Worm (Caenorhabditis elegans): ENCODE data around the gene K06H7.1.

K06H7.1 gene

ce11 chrIII:8108490-8108889 lies 9.4 kb downstream of the K06H7.1 start, which contains the start of gene C14B9.3:
Gene C14B9.3 (plus strand): TSS chrIII:8108790.
- no peak for TF ChIP-seq nhr-76 (tag; optimal IDR thresholded peaks at IDR 0.05)
- TF ChIP-seq drap-1 (GFP tag; optimal IDR thresholded peaks at IDR 0.05) = no peak
- no peak for TF ChIP-seq sem-2 (GFP tag; optimal IDR thresholded peaks at IDR 0.05)
- no peak for TF ChIP-seq hlh-1 (tag; optimal IDR thresholded peaks at IDR 0.05)
- no peak for TF ChIP-seq lin-32 (GFP tag; optimal IDR thresholded peaks at IDR 0.05)
- TF ChIP-seq nhr-28 (tag; optimal IDR thresholded peaks at IDR 0.05) = no peak
- TF ChIP-seq unc-62 (GFP tag; optimal IDR thresholded peaks at IDR 0.05) = no peak
- TF ChIP-seq lin-13 (tag; optimal IDR thresholded peaks at IDR 0.05) = no peak
- no peak for TF ChIP-seq zip-8 (tag; optimal IDR thresholded peaks at IDR 0.05)
- no peak for TF ChIP-seq unc-39 (tag; optimal IDR thresholded peaks at IDR 0.05)
- TF ChIP-seq elt-1 (tag; optimal IDR thresholded peaks at IDR 0.05; ENCODE audit: borderline replicate concordance, insufficient read depth) = no peak

ce11 chrIII:8109459-8110057 lies 10.4 kb downstream of the K06H7.1 start:
- TF ChIP-seq sem-2 (GFP tag; optimal IDR thresholded peaks at IDR 0.05) (peak; percentile 91), lin-32 (GFP tag; optimal IDR thresholded peaks at IDR 0.05) (peak; percentile 76), elt-1 (tag; optimal IDR thresholded peaks at IDR 0.05; ENCODE audit: borderline replicate concordance, insufficient read depth) (no peak), flh-1 (GFP tag; optimal IDR thresholded peaks at IDR 0.05) (peak; percentile 66), blmp-1 (tag; optimal IDR thresholded peaks at IDR 0.05) (no peak), lin-13 (tag; optimal IDR thresholded peaks at IDR 0.05) (peak; percentile 51), drap-1 (GFP tag; optimal IDR thresholded peaks at IDR 0.05) (peak; percentile 85), ces-1 (GFP tag; optimal IDR thresholded peaks at IDR 0.05) (peak; percentile 39), bed-3 (GFP tag; optimal IDR thresholded peaks at IDR 0.05) (peak; percentile 59), ceh-39 (tag; optimal IDR thresholded peaks at IDR 0.05) (no peak), unc-120 (tag; optimal IDR thresholded peaks at IDR 0.05; ENCODE audit: poor library complexity, severe bottlenecking) (peak; percentile 74), zip-8 (tag; optimal IDR thresholded peaks at IDR 0.05) (no peak), mab-5 (tag; optimal IDR thresholded peaks at IDR 0.05) (no peak), nhr-76 (tag; optimal IDR thresholded peaks at IDR 0.05) (no peak), nhr-12 (tag; optimal IDR thresholded peaks at IDR 0.05) (peak; percentile 63), ztf-11 (tag; optimal IDR thresholded peaks at IDR 0.05) (no peak), nhr-237 (tag; optimal IDR thresholded peaks at IDR 0.05) (no peak), nhr-28 (tag; optimal IDR thresholded peaks at IDR 0.05) (no peak), ceh-83 (GFP tag; optimal IDR thresholded peaks at IDR 0.05) (peak; percentile 95), snpc-4 (tag; optimal IDR thresholded peaks at IDR 0.05) (no peak), ham-2 (GFP tag; optimal IDR thresholded peaks at IDR 0.05) (peak; percentile 81), unc-39 (tag; optimal IDR thresholded peaks at IDR 0.05) (no peak), cnd-1 (tag; optimal IDR thresholded peaks at IDR 0.05) (peak; percentile 91), unc-62 (GFP tag; optimal IDR thresholded peaks at IDR 0.05) (no peak), mls-2 (tag; optimal IDR thresholded peaks at IDR 0.05) (peak; percentile 91), ceh-43 (GFP tag; optimal IDR thresholded peaks at IDR 0.05) (peak; percentile 77), hlh-1 (tag; optimal IDR thresholded peaks at IDR 0.05) (peak; percentile 12), mep-1 (tag; optimal IDR thresholded peaks at IDR 0.05) (peak; percentile 34), sptf-1 (tag; optimal IDR thresholded peaks at IDR 0.05) (peak; percentile 88), lsy-2 (tag; optimal IDR thresholded peaks at IDR 0.05) (no peak), elt-3 (tag; optimal IDR thresholded peaks at IDR 0.05) (peak; percentile 26), M03D4.4 (tag; optimal IDR thresholded peaks at IDR 0.05) (peak; percentile 89), nhr-2 (tag; optimal IDR thresholded peaks at IDR 0.05) (no peak), tbx-8 (GFP tag; optimal IDR thresholded peaks at IDR 0.05) (peak; percentile 55), pha-4 (tag; optimal IDR thresholded peaks at IDR 0.05) (peak; percentile 50)

- no peak for TF ChIP-seq mab-5 (tag; optimal IDR thresholded peaks at IDR 0.05)
- TF ChIP-seq nhr-76 (tag; optimal IDR thresholded peaks at IDR 0.05) = no peak
- no peak for TF ChIP-seq blmp-1 (tag; optimal IDR thresholded peaks at IDR 0.05)
- no peak for TF ChIP-seq M03D4.4 (tag; optimal IDR thresholded peaks at IDR 0.05)
- TF ChIP-seq flh-1 (GFP tag; optimal IDR thresholded peaks at IDR 0.05) = no peak
- TF ChIP-seq ham-2 (GFP tag; optimal IDR thresholded peaks at IDR 0.05) = no peak
- TF ChIP-seq tbx-8 (GFP tag; optimal IDR thresholded peaks at IDR 0.05) = no peak
- TF ChIP-seq ztf-11 (tag; optimal IDR thresholded peaks at IDR 0.05) = no peak
- no peak for TF ChIP-seq bed-3 (GFP tag; optimal IDR thresholded peaks at IDR 0.05)
- TF ChIP-seq mep-1 (tag; optimal IDR thresholded peaks at IDR 0.05) = no peak
- TF ChIP-seq unc-39 (tag; optimal IDR thresholded peaks at IDR 0.05) = no peak
- TF ChIP-seq hlh-1 (tag; optimal IDR thresholded peaks at IDR 0.05) = no peak
- TF ChIP-seq lin-32 (GFP tag; optimal IDR thresholded peaks at IDR 0.05) = no peak
- no peak for TF ChIP-seq elt-1 (tag; optimal IDR thresholded peaks at IDR 0.05; ENCODE audit: borderline replicate concordance, insufficient read depth)
- TF ChIP-seq unc-120 (tag; optimal IDR thresholded peaks at IDR 0.05; ENCODE audit: poor library complexity, severe bottlenecking) = no peak
Observed at ce11 chrIII:8111347-8111746, 12.2 kb downstream of the K06H7.1 start.
